Worm (Caenorhabditis elegans): ENCODE data around the gene F02C12.1.

DNA sequence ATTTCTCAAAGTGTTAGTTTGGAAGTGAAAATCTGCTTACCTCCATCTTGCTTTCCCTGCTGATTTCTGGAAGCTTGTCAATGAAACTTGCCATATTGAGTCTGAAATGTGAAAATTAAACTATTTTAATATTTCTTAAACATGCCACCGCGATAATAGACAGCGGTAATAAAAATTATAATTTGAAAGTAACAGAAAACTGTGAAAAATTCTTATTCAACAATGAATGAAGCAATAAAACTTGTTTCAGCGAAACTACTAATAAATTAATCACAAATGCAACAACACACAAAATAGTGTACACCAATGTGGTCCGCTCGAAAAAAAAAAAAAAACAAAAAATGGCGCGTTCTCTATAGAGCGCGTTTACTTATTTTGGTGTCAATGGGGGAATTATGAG lies 49.7 kb downstream of the F02C12.1 start, which contains the start of gene F02D10.6:
- TF ChIP-seq pqm-1 (tag; optimal IDR thresholded peaks at IDR 0.05): no peak
- no peak for TF ChIP-seq unc-130 (GFP tag; optimal IDR thresholded peaks at IDR 0.05)
- no peak for TF ChIP-seq F44E2.7 (GFP tag; IDR thresholded peaks at IDR 0.05)
- no peak for TF ChIP-seq cey-2 (tag; optimal IDR thresholded peaks at IDR 0.05; ENCODE audit: borderline replicate concordance, insufficient read depth)
- no peak for TF ChIP-seq nhr-6 (tag; optimal IDR thresholded peaks at IDR 0.05)
- TF ChIP-seq F26F4.8 (GFP tag; conservative IDR thresholded peaks at IDR 0.05): no peak
- TF ChIP-seq ZK546.5 (tag; optimal IDR thresholded peaks at IDR 0.05): no peak
- no peak for TF ChIP-seq Y105C5A.15 (GFP tag; IDR thresholded peaks at IDR 0.05)
